Worm (Caenorhabditis elegans) whole organism, L3 larva: Measurements from ENCODE around the gene F10C2.3.
A peak's percentile ranks its signal among the peaks of the same experiment; 100 is the strongest.

Source experiments
- ZK546.5 ChIP-seq: sonication (generic microtip); optimal IDR thresholded peaks from 2 replicates; lab custom pipeline; 2017; ENCODE audit warnings: missing biosample characterization, missing genetic modification characterization
- ama-1 ChIP-seq: fragments of 150-350 bp; optimal IDR thresholded peaks from 2 replicates; lab custom pipeline; 2018
- ceh-16 ChIP-seq: sonication (generic microtip); optimal IDR thresholded peaks from 2 replicates; lab custom pipeline; 2017; ENCODE audit warnings: missing biosample characterization, missing genetic modification characterization
- ceh-28 ChIP-seq: fragments of 150-350 bp; optimal IDR thresholded peaks from 2 replicates; lab custom pipeline; 2014; ENCODE audit warnings: missing biosample characterization, missing genetic modification reagents, missing genetic modification characterization
- ceh-82 ChIP-seq: fragments of 150-350 bp; optimal IDR thresholded peaks from 2 replicates; lab custom pipeline; 2014; ENCODE audit warnings: missing biosample characterization, missing genetic modification characterization
- ceh-9 ChIP-seq: sonication (generic microtip); optimal IDR thresholded peaks from 2 replicates; lab custom pipeline; 2018; ENCODE audit warnings: missing biosample characterization, missing genetic modification characterization
- egl-27 ChIP-seq: sonication (generic microtip); optimal IDR thresholded peaks from 4 replicates; lab custom pipeline; 2017; ENCODE audit warnings: missing biosample characterization, missing genetic modification reagents, missing genetic modification characterization
- egl-5 ChIP-seq: fragments of 150-350 bp; optimal IDR thresholded peaks from 2 replicates; lab custom pipeline; 2017; ENCODE audit warnings: missing biosample characterization, missing genetic modification reagents, missing genetic modification characterization, inconsistent platforms
- elt-1 ChIP-seq: fragments of 150-350 bp; optimal IDR thresholded peaks from 2 replicates; lab custom pipeline; 2014; ENCODE audit warnings: missing biosample characterization, missing genetic modification characterization
- elt-2 ChIP-seq: sonication (generic microtip); optimal IDR thresholded peaks from 2 replicates; lab custom pipeline; 2016; ENCODE audit warnings: missing genetic modification reagents, mild to moderate bottlenecking, missing genetic modification characterization, missing compliant biosample characterization
- elt-3 ChIP-seq, 3 experiments: fragments of 150-350 bp in 1 of 3; sonication (generic microtip) in 2 of 3; optimal IDR thresholded peaks; 2 replicates in 2 of 3; 4 replicates in 1 of 3; lab custom pipeline; 2014 to 2017; ENCODE audit warnings: missing biosample characterization in 3 of 3, missing genetic modification characterization in 3 of 3
- fkh-10 ChIP-seq: sonication (generic microtip); optimal IDR thresholded peaks from 2 replicates; lab custom pipeline; 2017; ENCODE audit warnings: missing biosample characterization, missing genetic modification reagents, missing genetic modification characterization
- fkh-2 ChIP-seq: fragments of 150-350 bp; optimal IDR thresholded peaks from 2 replicates; lab custom pipeline; 2014; ENCODE audit warnings: missing biosample characterization, missing genetic modification reagents, missing genetic modification characterization
- fos-1 ChIP-seq: fragments of 150-350 bp; optimal IDR thresholded peaks from 2 replicates; lab custom pipeline; 2014; ENCODE audit warnings: missing biosample characterization, missing genetic modification characterization
- hmg-11 ChIP-seq: sonication (generic microtip); optimal IDR thresholded peaks from 2 replicates; lab custom pipeline; 2016; ENCODE audit warnings: missing genetic modification characterization, missing compliant biosample characterization
- jun-1 ChIP-seq: fragments of 150-350 bp; optimal IDR thresholded peaks from 2 replicates; lab custom pipeline; 2014; ENCODE audit warnings: missing biosample characterization, missing genetic modification reagents, missing genetic modification characterization
- lin-15B ChIP-seq: fragments of 150-350 bp; optimal IDR thresholded peaks from 2 replicates; lab custom pipeline; 2014; ENCODE audit warnings: missing biosample characterization, missing genetic modification characterization
- lin-39 ChIP-seq: fragments of 150-350 bp; optimal IDR thresholded peaks from 2 replicates; lab custom pipeline; 2018; ENCODE audit warnings: missing biosample characterization, missing genetic modification reagents, missing genetic modification characterization
- mdl-1 ChIP-seq: fragments of 150-350 bp; optimal IDR thresholded peaks from 2 replicates; lab custom pipeline; 2014; ENCODE audit warnings: missing biosample characterization, missing genetic modification characterization
- mml-1 ChIP-seq: fragments of 150-350 bp; sonication (generic microtip); optimal IDR thresholded peaks from 3 replicates; lab custom pipeline; 2014; ENCODE audit warnings: missing biosample characterization, missing genetic modification characterization
- nfya-1 ChIP-seq: sonication (generic microtip); optimal IDR thresholded peaks from 2 replicates; lab custom pipeline; 2017; ENCODE audit warnings: missing genetic modification characterization, mild to moderate bottlenecking, missing compliant biosample characterization, antibody characterized with exemption, moderate library complexity; ENCODE audit not compliant: insufficient read depth
- nhr-11 ChIP-seq: fragments of 150-350 bp; optimal IDR thresholded peaks from 2 replicates; lab custom pipeline; 2014; ENCODE audit warnings: missing biosample characterization, missing genetic modification characterization
- nhr-12 ChIP-seq: fragments of 150-350 bp; optimal IDR thresholded peaks from 2 replicates; lab custom pipeline; 2014; ENCODE audit warnings: missing biosample characterization, missing genetic modification characterization
- nhr-23 ChIP-seq: fragments of 150-350 bp; optimal IDR thresholded peaks from 2 replicates; lab custom pipeline; 2014; ENCODE audit warnings: missing biosample characterization, missing genetic modification reagents, missing genetic modification characterization
- nhr-237 ChIP-seq: fragments of 150-350 bp; optimal IDR thresholded peaks from 2 replicates; lab custom pipeline; 2014; ENCODE audit warnings: missing biosample characterization, missing genetic modification characterization
- nhr-25 ChIP-seq: sonication (generic microtip); optimal IDR thresholded peaks from 2 replicates; lab custom pipeline; 2017; ENCODE audit warnings: missing biosample characterization, missing genetic modification characterization
- nhr-28 ChIP-seq: fragments of 150-350 bp; optimal IDR thresholded peaks from 2 replicates; lab custom pipeline; 2014; ENCODE audit warnings: missing biosample characterization, missing genetic modification characterization
- nhr-43 ChIP-seq: sonication (generic microtip); optimal IDR thresholded peaks from 2 replicates; lab custom pipeline; 2016; ENCODE audit warnings: mild to moderate bottlenecking, missing genetic modification characterization, missing compliant biosample characterization; ENCODE audit not compliant: poor library complexity, severe bottlenecking
- pha-4 ChIP-seq: fragments of 150-350 bp; optimal IDR thresholded peaks from 2 replicates; lab custom pipeline; 2014; ENCODE audit warnings: missing biosample characterization, missing genetic modification reagents, missing genetic modification characterization
- pqm-1 ChIP-seq: fragments of 150-350 bp; optimal IDR thresholded peaks from 2 replicates; lab custom pipeline; 2017; ENCODE audit warnings: missing biosample characterization, missing genetic modification characterization, inconsistent platforms
- sea-2 ChIP-seq: fragments of 150-350 bp; sonication (generic microtip); optimal IDR thresholded peaks from 4 replicates; lab custom pipeline; 2014; ENCODE audit warnings: missing biosample characterization, missing genetic modification reagents, missing genetic modification characterization
- snpc-4 ChIP-seq: fragments of 150-350 bp; optimal IDR thresholded peaks from 2 replicates; lab custom pipeline; 2014; ENCODE audit warnings: missing biosample characterization, missing genetic modification characterization
- tbx-2 ChIP-seq: sonication (generic microtip); optimal IDR thresholded peaks from 2 replicates; lab custom pipeline; 2016; ENCODE audit warnings: mild to moderate bottlenecking, missing genetic modification characterization, missing compliant biosample characterization
- unc-39 ChIP-seq: sonication (generic microtip); optimal IDR thresholded peaks from 4 replicates; lab custom pipeline; 2017; ENCODE audit warnings: missing biosample characterization, missing genetic modification characterization
- unc-62 ChIP-seq: fragments of 150-350 bp; sonication (generic microtip); optimal IDR thresholded peaks from 4 replicates; lab custom pipeline; 2014; ENCODE audit warnings: missing biosample characterization, missing genetic modification reagents, missing genetic modification characterization
- zag-1 ChIP-seq: fragments of 150-350 bp; optimal IDR thresholded peaks from 2 replicates; lab custom pipeline; 2014; ENCODE audit warnings: missing biosample characterization, missing genetic modification characterization
- ztf-11 ChIP-seq: fragments of 150-350 bp; optimal IDR thresholded peaks from 2 replicates; lab custom pipeline; 2014; ENCODE audit warnings: missing biosample characterization, missing genetic modification characterization

Gene F10C2.3

DNA sequence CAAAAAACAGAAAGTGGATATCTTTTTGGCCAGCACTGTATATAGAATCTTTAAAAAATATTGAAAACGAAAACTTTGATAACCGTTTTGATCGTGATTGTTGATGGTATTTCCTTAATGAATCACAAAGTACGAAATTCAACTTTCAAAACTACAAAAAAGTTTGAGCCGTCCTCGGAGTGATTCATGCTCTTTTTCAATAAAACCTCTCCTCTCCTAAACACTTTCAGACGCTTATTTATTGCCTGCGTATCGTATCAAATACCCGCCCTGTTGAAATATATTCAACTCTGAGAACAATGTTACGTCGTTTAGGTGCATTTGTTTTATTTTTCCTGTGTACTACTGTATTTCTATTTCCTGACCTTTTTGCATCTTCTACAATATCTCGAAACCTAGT is 814 bp downstream of the F10C2.3 start:
- TF ChIP-seq nhr-23: no peak
- peak; percentile 39 for TF ChIP-seq elt-2 (tag; lab: Kevin White, UChicago)
- no peak for TF ChIP-seq nfya-1 (tag; lab: Kevin White, UChicago)
- no peak for TF ChIP-seq snpc-4
- TF ChIP-seq tbx-2: no peak
- TF ChIP-seq pqm-1 (tag; lab: Kevin White, UChicago): peak; percentile 70

- TF ChIP-seq hmg-11 (tag; lab: Kevin White, UChicago): peak; percentile 63
- peak; percentile 76 for TF ChIP-seq lin-39 (tag; lab: Kevin White, UChicago)
- TF ChIP-seq fkh-10 (GFP tag; lab: Kevin White, UChicago): peak; percentile 39
- peak; percentile 12 for TF ChIP-seq snpc-4
- TF ChIP-seq ZK546.5 (tag; lab: Kevin White, UChicago): no peak
- TF ChIP-seq nhr-25 (tag; lab: Kevin White, UChicago): no peak
- TF ChIP-seq nfya-1 (tag; lab: Kevin White, UChicago): peak; percentile 51
- peak; percentile 17 for TF ChIP-seq egl-5 (tag; lab: Kevin White, UChicago)
Measured at ce11 chrV:12024273-12024672, 4.1 kb downstream of the F10C2.3 start.

- TF ChIP-seq mml-1 (tag; lab: Kevin White, UChicago) (no peak), egl-27 (no peak), ama-1 (no peak), sea-2 (GFP tag; lab: Kevin White, UChicago) (no peak), nhr-237 (tag; lab: Kevin White, UChicago) (no peak), nfya-1 (tag; lab: Kevin White, UChicago) (peak; percentile 45), nhr-43 (tag; lab: Kevin White, UChicago) (no peak), ceh-9 (tag; lab: Kevin White, UChicago) (no peak), egl-5 (tag; lab: Kevin White, UChicago) (peak; percentile 36), nhr-28 (tag; lab: Kevin White, UChicago) (no peak), pha-4 (tag; lab: Kevin White, UChicago) (no peak), lin-15B (tag; lab: Kevin White, UChicago) (no peak), fkh-10 (GFP tag; lab: Kevin White, UChicago) (peak; percentile 97), elt-3 (tag; optimal IDR thresholded peaks at IDR 0.05; lab: Kevin White, UChicago) (no peak), ztf-11 (tag; lab: Kevin White, UChicago) (no peak), fos-1 (tag; lab: Kevin White, UChicago) (no peak)
Measured at ce11 chrV:12025683-12026082, 5.6 kb downstream of the F10C2.3 start.

DNA sequence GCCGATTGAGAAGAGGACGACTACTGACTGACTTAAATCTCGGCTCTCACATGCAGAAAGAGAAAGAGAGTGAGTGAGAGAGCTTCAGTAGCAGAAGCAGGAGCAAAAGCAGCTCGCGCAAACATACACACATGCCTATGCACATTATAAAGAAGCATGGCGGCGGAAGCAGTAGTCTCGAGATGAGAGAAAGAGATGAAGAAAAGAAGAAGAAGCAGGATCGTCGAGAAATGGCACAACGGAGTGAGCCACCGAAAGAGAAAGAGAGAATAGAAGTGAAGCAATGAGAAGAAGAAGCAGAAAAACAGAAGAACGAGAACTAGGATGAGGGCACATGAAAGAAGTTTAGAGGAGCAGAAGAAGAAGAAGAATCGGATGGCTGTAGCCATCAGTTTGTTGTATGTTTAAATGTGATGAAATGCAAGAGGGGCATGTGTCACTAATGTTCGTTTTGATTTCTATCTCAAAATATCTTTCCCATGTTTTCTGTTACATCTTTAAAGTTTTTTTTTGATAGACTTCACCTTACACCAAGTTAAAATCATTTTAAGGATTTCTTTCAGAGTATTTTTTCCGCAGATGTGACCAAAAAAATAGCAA is 6.9 kb downstream of the F10C2.3 start:
- no peak for TF ChIP-seq egl-5 (tag; lab: Kevin White, UChicago)
- no peak for TF ChIP-seq nhr-23
- no peak for TF ChIP-seq elt-2 (tag; lab: Kevin White, UChicago)
- TF ChIP-seq ceh-9 (tag; lab: Kevin White, UChicago): no peak
- TF ChIP-seq ztf-11 (tag; lab: Kevin White, UChicago): no peak
- peak; percentile 75 for TF ChIP-seq nfya-1 (tag; lab: Kevin White, UChicago)
- no peak for TF ChIP-seq elt-1 (tag; lab: Kevin White, UChicago)
- no peak for TF ChIP-seq fkh-2 (tag; lab: Kevin White, UChicago)
- TF ChIP-seq mml-1 (tag; lab: Kevin White, UChicago): no peak
- peak; percentile 84 for TF ChIP-seq fkh-10 (GFP tag; lab: Kevin White, UChicago)
- TF ChIP-seq hmg-11 (tag; lab: Kevin White, UChicago): peak; percentile 21
- peak; percentile 8 for TF ChIP-seq lin-15B (tag; lab: Kevin White, UChicago)
- TF ChIP-seq unc-62 (GFP tag; lab: Kevin White, UChicago): no peak
- TF ChIP-seq nhr-43 (tag; lab: Kevin White, UChicago): no peak
- TF ChIP-seq jun-1: no peak
- no peak for TF ChIP-seq nhr-11 (tag; lab: Kevin White, UChicago)
- TF ChIP-seq ceh-28 (tag; lab: Kevin White, UChicago): no peak
- TF ChIP-seq snpc-4: peak; percentile 24
- no peak for TF ChIP-seq ama-1
- TF ChIP-seq pha-4 (tag; lab: Kevin White, UChicago): no peak
- TF ChIP-seq ZK546.5 (tag; lab: Kevin White, UChicago): no peak
- TF ChIP-seq zag-1 (tag; lab: Kevin White, UChicago): no peak
- no peak for TF ChIP-seq fos-1 (tag; lab: Kevin White, UChicago)
- peak; percentile 74 for TF ChIP-seq lin-39 (tag; lab: Kevin White, UChicago)
- no peak for TF ChIP-seq nhr-25 (tag; lab: Kevin White, UChicago)
- no peak for TF ChIP-seq pqm-1 (tag; lab: Kevin White, UChicago)
- no peak for TF ChIP-seq ceh-16 (tag; lab: Kevin White, UChicago)
- no peak for TF ChIP-seq ceh-82 (tag; lab: Kevin White, UChicago)
- TF ChIP-seq unc-39 (tag; lab: Kevin White, UChicago): no peak
- no peak for TF ChIP-seq nhr-12 (tag; lab: Kevin White, UChicago)
- TF ChIP-seq mdl-1: no peak
